Fruit fly (Drosophila melanogaster) whole organism, embryonic: ENCODE results near the gene CG6000.

ENCODE experiments used
- ATbp ChIP-seq: fragments of 200-800 bp; sonication (Bioruptor generic); optimal IDR thresholded peaks from 2 replicates; lab custom pipeline; 2017; ENCODE audit warnings: missing biosample characterization, mild to moderate bottlenecking, missing genetic modification characterization, missing genetic modification reagents
- Antp ChIP-seq: fragments of 200-800 bp; sonication (Bioruptor generic); optimal IDR thresholded peaks from 3 replicates; lab custom pipeline; 2016; ENCODE audit warnings: missing biosample characterization, missing genetic modification characterization
- Atf6 ChIP-seq: fragments of 200-800 bp; sonication (Bioruptor generic); IDR thresholded peaks from 2 replicates; pipeline ENCODE4 v1.3.6; 2022; ENCODE audit warnings: missing biosample characterization, missing genetic modification characterization
- CG10267 ChIP-seq: fragments of 200-800 bp; sonication (Bioruptor generic); optimal IDR thresholded peaks from 2 replicates; lab custom pipeline; 2018; ENCODE audit warnings: missing biosample characterization, mild to moderate bottlenecking, missing genetic modification characterization, moderate library complexity
- CG11504 ChIP-seq: fragments of 200-800 bp; sonication (Bioruptor generic); optimal IDR thresholded peaks from 3 replicates; lab custom pipeline; 2019; ENCODE audit warnings: missing biosample characterization, mild to moderate bottlenecking, missing genetic modification characterization, moderate library complexity
- CG11560 ChIP-seq: fragments of 200-800 bp; sonication (Bioruptor generic); IDR thresholded peaks from 3 replicates; pipeline ENCODE4 v1.3.6; 2022; ENCODE audit warnings: missing biosample characterization, missing genetic modification characterization
- CG12104 ChIP-seq: fragments of 200-800 bp; sonication (Bioruptor generic); optimal IDR thresholded peaks from 3 replicates; lab custom pipeline; 2016; ENCODE audit warnings: missing biosample characterization, missing genetic modification characterization
- CG12155 ChIP-seq: fragments of 200-800 bp; sonication (Bioruptor generic); optimal IDR thresholded peaks from 3 replicates; lab custom pipeline; 2016; ENCODE audit warnings: missing biosample characterization, missing genetic modification characterization
- CG14860 ChIP-seq: fragments of 200-800 bp; sonication (Bioruptor generic); IDR thresholded peaks from 3 replicates; pipeline ENCODE4 v1.3.6; 2022; ENCODE audit warnings: missing biosample characterization, missing genetic modification characterization; ENCODE audit not compliant: partially characterized antibody
- CG17385 ChIP-seq: fragments of 200-800 bp; sonication (Bioruptor generic); optimal IDR thresholded peaks from 3 replicates; lab custom pipeline; 2018; ENCODE audit warnings: missing biosample characterization, mild to moderate bottlenecking, missing genetic modification characterization
- CG17568 ChIP-seq: fragments of 200-800 bp; sonication (Bioruptor generic); optimal IDR thresholded peaks from 2 replicates; lab custom pipeline; 2018; ENCODE audit warnings: missing biosample characterization, mild to moderate bottlenecking, missing genetic modification characterization, moderate library complexity
- CG31224 ChIP-seq: fragments of 200-800 bp; sonication (Bioruptor generic); IDR thresholded peaks from 2 replicates; pipeline ENCODE4 v1.3.6; 2022; ENCODE audit warnings: missing biosample characterization, missing genetic modification characterization
- CG32767 ChIP-seq: fragments of 200-800 bp; sonication (Bioruptor generic); IDR thresholded peaks from 2 replicates; pipeline ENCODE4 v1.3.6; 2022; ENCODE audit warnings: missing biosample characterization, missing genetic modification characterization
- CG3281 ChIP-seq: fragments of 200-800 bp; sonication (Bioruptor generic); optimal IDR thresholded peaks from 3 replicates; lab custom pipeline; 2017; ENCODE audit warnings: missing biosample characterization, mild to moderate bottlenecking, missing genetic modification characterization
- CG34224 ChIP-seq: fragments of 200-800 bp; sonication (Bioruptor generic); IDR thresholded peaks from 3 replicates; pipeline ENCODE4 v1.3.6; 2022; ENCODE audit warnings: missing biosample characterization, missing genetic modification characterization; ENCODE audit not compliant: partially characterized antibody
- CG3726 ChIP-seq: fragments of 200-800 bp; sonication (Bioruptor generic); IDR thresholded peaks from 3 replicates; pipeline ENCODE4, ENCODE4 v1.3.6; 2022; ENCODE audit warnings: missing biosample characterization, missing genetic modification characterization
- CG4360 ChIP-seq: fragments of 200-800 bp; sonication (Bioruptor generic); IDR thresholded peaks from 2 replicates; pipeline ENCODE4 v1.3.6; 2022; ENCODE audit warnings: missing biosample characterization, missing genetic modification characterization
- CG5180 ChIP-seq: fragments of 200-800 bp; sonication (Bioruptor generic); optimal IDR thresholded peaks from 3 replicates; lab custom pipeline; 2017; ENCODE audit warnings: missing biosample characterization, missing genetic modification characterization, mild to moderate bottlenecking, moderate library complexity, missing genetic modification reagents
- CG7271 ChIP-seq: fragments of 200-800 bp; sonication (Bioruptor generic); optimal IDR thresholded peaks from 2 replicates; lab custom pipeline; 2018; ENCODE audit warnings: missing biosample characterization, mild to moderate bottlenecking, missing genetic modification characterization, moderate library complexity
- CG7556 ChIP-seq: fragments of 200-800 bp; sonication (Bioruptor generic); optimal IDR thresholded peaks from 2 replicates; lab custom pipeline; 2017; ENCODE audit warnings: missing biosample characterization, mild to moderate bottlenecking, missing genetic modification characterization
- CG7963 ChIP-seq: fragments of 200-800 bp; sonication (Bioruptor generic); IDR thresholded peaks from 3 replicates; pipeline ENCODE4 v1.3.6; 2022; ENCODE audit warnings: missing biosample characterization, missing genetic modification characterization; ENCODE audit not compliant: partially characterized antibody
- CG8765 ChIP-seq: fragments of 200-800 bp; sonication (Bioruptor generic); IDR thresholded peaks from 2 replicates; pipeline ENCODE4 v1.3.6; 2022; ENCODE audit warnings: missing biosample characterization, missing genetic modification characterization
- CkIIα-i1 ChIP-seq: fragments of 200-800 bp; sonication (Bioruptor generic); IDR thresholded peaks from 2 replicates; pipeline ENCODE4 v1.3.6; 2022; ENCODE audit warnings: missing biosample characterization, missing genetic modification characterization
- CoRest ChIP-seq: fragments of 200-800 bp; sonication (Bioruptor generic); optimal IDR thresholded peaks from 3 replicates; lab custom pipeline; 2018; ENCODE audit warnings: missing biosample characterization, mild to moderate bottlenecking, missing genetic modification characterization, moderate library complexity
- Dbx ChIP-seq: fragments of 200-800 bp; sonication (Bioruptor generic); IDR thresholded peaks from 3 replicates; pipeline ENCODE4 v1.3.6; 2022; ENCODE audit warnings: missing biosample characterization, missing genetic modification characterization
- H2.0 ChIP-seq: fragments of 200-800 bp; sonication (Bioruptor generic); IDR thresholded peaks from 2 replicates; pipeline ENCODE4 v1.3.6; 2022; ENCODE audit warnings: missing biosample characterization, missing genetic modification characterization
- Meics ChIP-seq: fragments of 200-800 bp; sonication (Bioruptor generic); optimal IDR thresholded peaks from 2 replicates; lab custom pipeline; 2017; ENCODE audit warnings: missing biosample characterization, mild to moderate bottlenecking, missing genetic modification characterization
- PHDP ChIP-seq: fragments of 200-800 bp; sonication (Bioruptor generic); optimal IDR thresholded peaks from 3 replicates; lab custom pipeline; 2018; ENCODE audit warnings: missing biosample characterization, mild to moderate bottlenecking, missing genetic modification characterization, moderate library complexity
- Pdp1 ChIP-seq, 2 experiments: fragments of 200-800 bp; sonication (Bioruptor generic); optimal IDR thresholded peaks; 3 replicates each; lab custom pipeline; 2016; ENCODE audit warnings: missing biosample characterization in 2 of 2, missing genetic modification characterization in 2 of 2, mild to moderate bottlenecking in 1 of 2, moderate library complexity in 1 of 2
- Sox102F ChIP-seq: fragments of 200-800 bp; sonication (Bioruptor generic); optimal IDR thresholded peaks from 2 replicates; lab custom pipeline; 2018; ENCODE audit warnings: missing biosample characterization, mild to moderate bottlenecking, missing genetic modification characterization, moderate library complexity
- Sry-δ ChIP-seq: fragments of 200-800 bp; sonication (Bioruptor generic); optimal IDR thresholded peaks from 2 replicates; lab custom pipeline; 2016; ENCODE audit warnings: missing biosample characterization, missing genetic modification characterization
- Xrp1 ChIP-seq: fragments of 200-800 bp; sonication (Bioruptor generic); IDR thresholded peaks from 2 replicates; pipeline ENCODE4 v1.3.6; 2022; ENCODE audit warnings: missing biosample characterization, missing genetic modification characterization
- abd-A ChIP-seq: fragments of 200-800 bp; sonication (Bioruptor generic); optimal IDR thresholded peaks from 3 replicates; lab custom pipeline; 2019; ENCODE audit warnings: missing biosample characterization, mild to moderate bottlenecking, missing genetic modification characterization, moderate library complexity
- cas ChIP-seq: fragments of 200-800 bp; sonication (Bioruptor generic); IDR thresholded peaks from 2 replicates; pipeline ENCODE4 v1.3.6; 2022; ENCODE audit warnings: missing biosample characterization, missing genetic modification characterization
- danr ChIP-seq: fragments of 200-800 bp; sonication (Bioruptor generic); IDR thresholded peaks from 2 replicates; pipeline ENCODE4 v1.3.6; 2022; ENCODE audit warnings: missing biosample characterization, missing genetic modification characterization
- dimm ChIP-seq: fragments of 200-800 bp; sonication (Bioruptor generic); IDR thresholded peaks from 2 replicates; pipeline ENCODE4 v1.3.6; 2022; ENCODE audit warnings: missing biosample characterization, missing genetic modification characterization
- dpn ChIP-seq, 2 experiments: fragments of 200-800 bp; sonication (Bioruptor generic); optimal IDR thresholded peaks; 3 replicates each; lab custom pipeline; 2016; ENCODE audit warnings: missing biosample characterization in 2 of 2, missing genetic modification characterization in 2 of 2
- ems ChIP-seq: fragments of 200-800 bp; sonication (Bioruptor generic); optimal IDR thresholded peaks from 3 replicates; lab custom pipeline; 2016; ENCODE audit warnings: missing biosample characterization, missing genetic modification characterization
- eve ChIP-seq, 2 experiments: fragments of >200 bp; optimal IDR thresholded peaks; 2 replicates each; lab custom pipeline; 2017; ENCODE audit warnings: missing biosample characterization in 2 of 2, missing genetic modification characterization in 2 of 2
- gro ChIP-seq: fragments of 200-800 bp; sonication (Bioruptor generic); optimal IDR thresholded peaks from 2 replicates; lab custom pipeline; 2016; ENCODE audit warnings: missing biosample characterization, missing genetic modification characterization
- lov ChIP-seq, 2 experiments: fragments of 200-800 bp in 1 of 2; fragments of >200 bp in 1 of 2; sonication (Bioruptor generic) in 1 of 2; IDR thresholded peaks in 1 of 2; optimal IDR thresholded peaks in 1 of 2; 2 replicates in 1 of 2; 3 replicates in 1 of 2; pipeline versions ENCODE4 v1.3.6 to Lab custom; 2017 to 2022; ENCODE audit warnings: missing biosample characterization in 1 of 2, missing genetic modification characterization in 1 of 2
- pita ChIP-seq: fragments of 200-800 bp; sonication (Bioruptor generic); optimal IDR thresholded peaks from 2 replicates; lab custom pipeline; 2017; ENCODE audit warnings: missing biosample characterization, mild to moderate bottlenecking, missing genetic modification characterization
- repo ChIP-seq: fragments of 200-800 bp; sonication (Bioruptor generic); optimal IDR thresholded peaks from 2 replicates; lab custom pipeline; 2016; ENCODE audit warnings: missing biosample characterization, missing genetic modification characterization
- slou ChIP-seq: fragments of 200-800 bp; sonication (Bioruptor generic); optimal IDR thresholded peaks from 3 replicates; lab custom pipeline; 2016; ENCODE audit warnings: missing biosample characterization, missing genetic modification characterization
- sna ChIP-seq: fragments of 200-800 bp; sonication (Bioruptor generic); IDR thresholded peaks from 2 replicates; pipeline ENCODE4 v1.3.6; 2022; ENCODE audit warnings: missing biosample characterization, missing genetic modification characterization; ENCODE audit not compliant: partially characterized antibody
- sob ChIP-seq: fragments of 200-800 bp; sonication (Bioruptor generic); IDR thresholded peaks from 2 replicates; pipeline ENCODE4 v1.3.6; 2022; ENCODE audit warnings: missing biosample characterization, missing genetic modification characterization
- unpg ChIP-seq: fragments of 200-800 bp; sonication (Bioruptor generic); optimal IDR thresholded peaks from 3 replicates; lab custom pipeline; 2018; ENCODE audit warnings: missing biosample characterization, mild to moderate bottlenecking, missing genetic modification characterization, moderate library complexity

The CG6000 gene

dm6 chr3R:24099039-24100026 lies 45.1 kb downstream of the CG6000 start (continued):
- peak; percentile 60 for TF ChIP-seq dimm (GFP tag; lab: Robert Waterston, UW)
- peak; percentile 81 for TF ChIP-seq CG12155 (GFP tag; lab: Kevin White, UChicago)
- TF ChIP-seq H2.0 (GFP tag; lab: Robert Waterston, UW) = peak; percentile 87
- peak; percentile 70 for TF ChIP-seq ems (GFP tag; lab: Kevin White, UChicago)
- peak; percentile 41; the same call in 1 of the 2 replicates for TF ChIP-seq CG4360 (GFP tag; lab: Robert Waterston, UW)
- peak; percentile 82 for TF ChIP-seq CG11504 (tag; lab: Kevin White, UChicago)
- TF ChIP-seq CG8765 (GFP tag; lab: Robert Waterston, UW) = 0 out of 2 replicates have a peak, but pooled peaks have one; percentile 16
- TF ChIP-seq Pdp1 (GFP tag; optimal IDR thresholded peaks at IDR 0.05; lab: Kevin White, UChicago) = peak; percentile 72 to 75
- TF ChIP-seq CoRest (tag; lab: Kevin White, UChicago) = peak; percentile 77
- TF ChIP-seq cas = peak; percentile 60; the same call in 1 of the 2 replicates
- TF ChIP-seq CkIIα-i1 (GFP tag; lab: Robert Waterston, UW) = peak; percentile 61; the same call in 1 of the 2 replicates
- peak; percentile 87 for TF ChIP-seq Xrp1
- TF ChIP-seq ATbp (GFP tag; lab: Kevin White, UChicago) = peak; percentile 40
- peak; percentile 44 for TF ChIP-seq Sry-δ
- TF ChIP-seq gro = peak; percentile 70
- peak in 1 of 2 experiments; percentile 56 for TF ChIP-seq eve (GFP tag; optimal IDR thresholded peaks at IDR 0.05; lab: Kevin White, UChicago)
- TF ChIP-seq Meics (GFP tag; lab: Kevin White, UChicago) = peak; percentile 80
- TF ChIP-seq CG10267 (tag; lab: Kevin White, UChicago) = peak; percentile 59
- TF ChIP-seq sna (GFP tag; lab: Robert Waterston, UW) = no peak
- TF ChIP-seq CG17568 (GFP tag; lab: Kevin White, UChicago) = peak; percentile 71
- peak; percentile 85 for TF ChIP-seq Sox102F (GFP tag; lab: Kevin White, UChicago)
- TF ChIP-seq slou (GFP tag; lab: Kevin White, UChicago) = peak; percentile 21
- TF ChIP-seq CG5180 = no peak
- peak; percentile 78 for TF ChIP-seq Antp (GFP tag; lab: Kevin White, UChicago)
- TF ChIP-seq lov (optimal IDR thresholded peaks at IDR 0.05; lab: Kevin White, UChicago) = no peak
- peak; percentile 61; the same call in 1 of the 3 replicates for TF ChIP-seq lov (GFP tag; IDR thresholded peaks at IDR 0.05; lab: Robert Waterston, UW)
- no peak for TF ChIP-seq CG7963 (GFP tag; lab: Robert Waterston, UW)
- peak; percentile 91 for TF ChIP-seq sob
- TF ChIP-seq CG31224 = peak; percentile 45
- no peak for TF ChIP-seq CG14860 (GFP tag; lab: Robert Waterston, UW)
- TF ChIP-seq Atf6 (GFP tag; lab: Robert Waterston, UW) = peak; percentile 85
- TF ChIP-seq CG17385 (GFP tag; lab: Kevin White, UChicago) = peak; percentile 65
- TF ChIP-seq CG34224 (GFP tag; lab: Robert Waterston, UW) = no peak
- TF ChIP-seq unpg = peak; percentile 76
- TF ChIP-seq repo = peak; percentile 73
- TF ChIP-seq dpn (GFP tag; optimal IDR thresholded peaks at IDR 0.05; lab: Kevin White, UChicago) = peak; percentile 82 to 83
- peak; percentile 73; the same call in 1 of the 2 replicates for TF ChIP-seq CG32767 (GFP tag; lab: Robert Waterston, UW)
- TF ChIP-seq CG7556 = peak; percentile 12
- TF ChIP-seq abd-A (tag; lab: Kevin White, UChicago) = no peak
- peak; percentile 79 for TF ChIP-seq PHDP
- TF ChIP-seq Dbx (GFP tag; lab: Robert Waterston, UW) = peak; percentile 87
- peak; percentile 67 for TF ChIP-seq CG3281 (GFP tag; lab: Kevin White, UChicago)
- peak; percentile 60; the same call in 2 of the 3 replicates for TF ChIP-seq CG11560 (tag; lab: Robert Waterston, UW)
- no peak for TF ChIP-seq danr (GFP tag; lab: Robert Waterston, UW)
- TF ChIP-seq CG12104 (GFP tag; lab: Kevin White, UChicago) = peak; percentile 56
- no peak for TF ChIP-seq pita (GFP tag; lab: Kevin White, UChicago)
- TF ChIP-seq CG3726 = peak; percentile 84
- no peak for TF ChIP-seq CG7271 (tag; lab: Kevin White, UChicago)
